Worm (Caenorhabditis elegans) whole organism, L4 larva: Measurements from ENCODE around the gene crn-6.

Experiments used
- hlh-30 ChIP-seq: sonication (generic microtip); optimal IDR thresholded peaks from 2 replicates; lab custom pipeline; 2017; ENCODE audit warnings: antibody characterized with exemption, mild to moderate bottlenecking, missing genetic modification characterization, missing compliant biosample characterization; ENCODE audit not compliant: insufficient read depth
- nhr-237 ChIP-seq: sonication (generic microtip); optimal IDR thresholded peaks from 2 replicates; lab custom pipeline; 2017; ENCODE audit warnings: missing biosample characterization, missing genetic modification characterization
- unc-130 ChIP-seq: sonication (generic microtip); optimal IDR thresholded peaks from 2 replicates; lab custom pipeline; 2016; ENCODE audit warnings: missing genetic modification reagents, missing genetic modification characterization, missing compliant biosample characterization

DNA sequence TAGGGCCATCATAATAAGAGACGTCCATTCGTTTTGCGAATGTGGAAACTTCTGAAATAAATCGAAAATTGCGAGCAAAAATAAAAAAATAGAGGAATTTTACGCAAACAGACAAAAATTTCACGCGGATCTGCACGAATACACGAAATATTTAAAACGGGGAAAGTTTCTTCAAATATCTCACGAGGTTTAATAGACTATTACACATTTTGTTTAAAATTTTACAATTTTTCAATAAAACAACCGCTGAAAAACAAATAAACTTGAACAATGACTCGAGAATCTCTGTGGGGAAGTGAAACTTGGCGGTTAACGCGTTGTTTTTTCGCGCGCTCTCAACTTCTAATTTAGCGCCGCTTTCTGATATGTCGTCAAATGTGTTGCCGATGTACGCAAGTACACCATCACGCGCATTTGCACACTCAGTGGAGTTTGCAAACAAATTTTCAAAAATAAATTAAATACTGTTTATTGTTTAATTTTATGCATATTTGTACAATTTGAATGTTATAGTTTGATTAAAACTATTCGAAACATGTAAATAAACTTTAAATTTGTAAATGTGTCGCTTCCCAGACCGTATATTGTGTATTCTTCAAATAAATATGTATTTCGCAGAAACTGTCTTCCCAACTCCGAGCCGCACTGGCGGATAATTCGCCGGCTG, 26.2 kb downstream of the crn-6 start, which contains the start of the genes gpr-2 and rgr-1:
- TF ChIP-seq unc-130 (GFP tag; lab: Kevin White, UChicago) (peak; percentile 56), hlh-30 (tag; lab: Kevin White, UChicago) (peak; percentile 43), nhr-237 (no peak)
